Worm (Caenorhabditis elegans) whole organism, mixed stage, embryonic: ENCODE data around the gene cpt-5.

Source experiments
- cnd-1 ChIP-seq: fragments of 200-800 bp; sonication (Bioruptor generic); optimal IDR thresholded peaks from 2 replicates; lab custom pipeline; 2018; ENCODE audit warnings: mild to moderate bottlenecking, missing genetic modification characterization, missing compliant biosample characterization
- elt-1 ChIP-seq: sonication (generic microtip); optimal IDR thresholded peaks from 2 replicates; lab custom pipeline; 2017; ENCODE audit warnings: missing genetic modification characterization, mild to moderate bottlenecking, missing compliant biosample characterization, antibody characterized with exemption, moderate library complexity, borderline replicate concordance; ENCODE audit not compliant: insufficient read depth
- elt-3 ChIP-seq: fragments of 150-350 bp; optimal IDR thresholded peaks from 2 replicates; lab custom pipeline; 2014; ENCODE audit warnings: missing biosample characterization, missing genetic modification characterization
- flh-1 ChIP-seq: fragments of 200-800 bp; sonication (Bioruptor generic); optimal IDR thresholded peaks from 2 replicates; lab custom pipeline; 2018; ENCODE audit warnings: mild to moderate bottlenecking, missing genetic modification characterization, moderate library complexity, missing compliant biosample characterization
- mab-5 ChIP-seq: fragments of 150-350 bp; optimal IDR thresholded peaks from 2 replicates; lab custom pipeline; 2014; ENCODE audit warnings: missing biosample characterization, missing genetic modification characterization
- mls-2 ChIP-seq: sonication (generic microtip); optimal IDR thresholded peaks from 2 replicates; lab custom pipeline; 2016; ENCODE audit warnings: mild to moderate bottlenecking, missing genetic modification characterization, moderate library complexity, missing compliant biosample characterization
- nhr-12 ChIP-seq: fragments of 150-350 bp; optimal IDR thresholded peaks from 2 replicates; lab custom pipeline; 2014; ENCODE audit warnings: missing biosample characterization, missing genetic modification characterization
- nhr-237 ChIP-seq: fragments of 150-350 bp; optimal IDR thresholded peaks from 2 replicates; lab custom pipeline; 2014; ENCODE audit warnings: missing biosample characterization, missing genetic modification characterization
- sem-2 ChIP-seq: fragments of 200-800 bp; sonication (Bioruptor generic); optimal IDR thresholded peaks from 2 replicates; lab custom pipeline; 2018; ENCODE audit warnings: mild to moderate bottlenecking, missing genetic modification characterization, missing compliant biosample characterization
- snpc-4 ChIP-seq: fragments of 150-350 bp; optimal IDR thresholded peaks from 2 replicates; lab custom pipeline; 2014; ENCODE audit warnings: missing biosample characterization, missing genetic modification characterization
- sptf-1 ChIP-seq: sonication (generic microtip); optimal IDR thresholded peaks from 2 replicates; lab custom pipeline; 2017; ENCODE audit warnings: mild to moderate bottlenecking, missing genetic modification characterization, moderate library complexity, missing compliant biosample characterization
- unc-120 ChIP-seq: sonication (generic microtip); optimal IDR thresholded peaks from 2 replicates; lab custom pipeline; 2017; ENCODE audit warnings: missing genetic modification characterization, missing compliant biosample characterization; ENCODE audit not compliant: poor library complexity, severe bottlenecking
- unc-62 ChIP-seq: fragments of 150-350 bp; optimal IDR thresholded peaks from 2 replicates; lab custom pipeline; 2014; ENCODE audit warnings: missing biosample characterization, missing genetic modification reagents, missing genetic modification characterization

- no peak for TF ChIP-seq sem-2 (GFP tag; lab: Kevin White, UChicago)
- no peak for TF ChIP-seq nhr-237 (tag; lab: Kevin White, UChicago)
- TF ChIP-seq elt-1 (tag; lab: Kevin White, UChicago): no peak
- no peak for TF ChIP-seq elt-3
- TF ChIP-seq mls-2 (tag; lab: Kevin White, UChicago): no peak
- TF ChIP-seq mab-5 (tag; lab: Kevin White, UChicago): no peak
- TF ChIP-seq snpc-4 (tag; lab: Kevin White, UChicago): no peak
- TF ChIP-seq unc-120: no peak
- TF ChIP-seq nhr-12: no peak
- no peak for TF ChIP-seq cnd-1 (tag; lab: Kevin White, UChicago)
- TF ChIP-seq flh-1 (GFP tag; lab: Kevin White, UChicago): no peak
- no peak for TF ChIP-seq unc-62 (GFP tag; lab: Kevin White, UChicago)
- no peak for TF ChIP-seq sptf-1 (tag; lab: Kevin White, UChicago)
Observed at ce11 chrV:13850170-13850569, 22.8 kb upstream of the cpt-5 start, which contains the start of gene hpx-2.
